Worm (Caenorhabditis elegans): ENCODE measurements around the gene Y51H7C.7.

ce11 chrII:1369322-1369721, 33.0 kb upstream of the Y51H7C.7 start:
- TF ChIP-seq ceh-28 (tag; optimal IDR thresholded peaks at IDR 0.05) (no peak), ceh-82 (tag; optimal IDR thresholded peaks at IDR 0.05) (no peak), nhr-28 (tag; optimal IDR thresholded peaks at IDR 0.05) (no peak), nhr-11 (tag; optimal IDR thresholded peaks at IDR 0.05) (no peak), fkh-10 (GFP tag; optimal IDR thresholded peaks at IDR 0.05) (no peak), nhr-77 (tag; optimal IDR thresholded peaks at IDR 0.05) (no peak), nhr-237 (tag; optimal IDR thresholded peaks at IDR 0.05) (no peak), mdl-1 (tag; optimal IDR thresholded peaks at IDR 0.05) (no peak), unc-62 (GFP tag; optimal IDR thresholded peaks at IDR 0.05) (no peak), elt-3 (tag; optimal IDR thresholded peaks at IDR 0.05) (no peak), zag-1 (tag; optimal IDR thresholded peaks at IDR 0.05) (no peak)

Data from whole organism, L3 larva.